Worm (Caenorhabditis elegans) whole organism, L3 larva: ENCODE results near the gene C29F5.1.

Experiments used
- R02D3.7 ChIP-seq: fragments of 150-350 bp; optimal IDR thresholded peaks from 2 replicates; lab custom pipeline; 2014; ENCODE audit warnings: missing biosample characterization, missing genetic modification characterization
- aly-2 ChIP-seq: fragments of 150-350 bp; optimal IDR thresholded peaks from 2 replicates; lab custom pipeline; 2014; ENCODE audit warnings: missing biosample characterization, missing genetic modification characterization
- ama-1 ChIP-seq: fragments of 150-350 bp; optimal IDR thresholded peaks from 2 replicates; lab custom pipeline; 2018
- ceh-16 ChIP-seq: sonication (generic microtip); optimal IDR thresholded peaks from 2 replicates; lab custom pipeline; 2017; ENCODE audit warnings: missing biosample characterization, missing genetic modification characterization
- ceh-28 ChIP-seq: fragments of 150-350 bp; optimal IDR thresholded peaks from 2 replicates; lab custom pipeline; 2014; ENCODE audit warnings: missing biosample characterization, missing genetic modification reagents, missing genetic modification characterization
- ceh-82 ChIP-seq: fragments of 150-350 bp; optimal IDR thresholded peaks from 2 replicates; lab custom pipeline; 2014; ENCODE audit warnings: missing biosample characterization, missing genetic modification characterization
- ceh-9 ChIP-seq: sonication (generic microtip); optimal IDR thresholded peaks from 2 replicates; lab custom pipeline; 2018; ENCODE audit warnings: missing biosample characterization, missing genetic modification characterization
- daf-12 ChIP-seq: fragments of 150-350 bp; optimal IDR thresholded peaks from 2 replicates; lab custom pipeline; 2014; ENCODE audit warnings: missing biosample characterization, missing genetic modification reagents, missing genetic modification characterization
- egl-27 ChIP-seq: sonication (generic microtip); optimal IDR thresholded peaks from 4 replicates; lab custom pipeline; 2017; ENCODE audit warnings: missing biosample characterization, missing genetic modification reagents, missing genetic modification characterization
- egl-5 ChIP-seq: fragments of 150-350 bp; optimal IDR thresholded peaks from 2 replicates; lab custom pipeline; 2017; ENCODE audit warnings: missing biosample characterization, missing genetic modification reagents, missing genetic modification characterization, inconsistent platforms
- elt-1 ChIP-seq: fragments of 150-350 bp; optimal IDR thresholded peaks from 2 replicates; lab custom pipeline; 2014; ENCODE audit warnings: missing biosample characterization, missing genetic modification characterization
- elt-2 ChIP-seq: sonication (generic microtip); optimal IDR thresholded peaks from 2 replicates; lab custom pipeline; 2016; ENCODE audit warnings: missing genetic modification reagents, mild to moderate bottlenecking, missing genetic modification characterization, missing compliant biosample characterization
- elt-3 ChIP-seq, 3 experiments: fragments of 150-350 bp in 1 of 3; sonication (generic microtip) in 2 of 3; optimal IDR thresholded peaks; 2 replicates in 2 of 3; 4 replicates in 1 of 3; lab custom pipeline; 2014 to 2017; ENCODE audit warnings: missing biosample characterization in 3 of 3, missing genetic modification characterization in 3 of 3
- fkh-10 ChIP-seq: sonication (generic microtip); optimal IDR thresholded peaks from 2 replicates; lab custom pipeline; 2017; ENCODE audit warnings: missing biosample characterization, missing genetic modification reagents, missing genetic modification characterization
- fos-1 ChIP-seq: fragments of 150-350 bp; optimal IDR thresholded peaks from 2 replicates; lab custom pipeline; 2014; ENCODE audit warnings: missing biosample characterization, missing genetic modification characterization
- hmg-11 ChIP-seq: sonication (generic microtip); optimal IDR thresholded peaks from 2 replicates; lab custom pipeline; 2016; ENCODE audit warnings: missing genetic modification characterization, missing compliant biosample characterization
- jun-1 ChIP-seq: fragments of 150-350 bp; optimal IDR thresholded peaks from 2 replicates; lab custom pipeline; 2014; ENCODE audit warnings: missing biosample characterization, missing genetic modification reagents, missing genetic modification characterization
- lin-15B ChIP-seq: fragments of 150-350 bp; optimal IDR thresholded peaks from 2 replicates; lab custom pipeline; 2014; ENCODE audit warnings: missing biosample characterization, missing genetic modification characterization
- lin-39 ChIP-seq: fragments of 150-350 bp; optimal IDR thresholded peaks from 2 replicates; lab custom pipeline; 2018; ENCODE audit warnings: missing biosample characterization, missing genetic modification reagents, missing genetic modification characterization
- lsy-12 ChIP-seq: sonication (generic microtip); optimal IDR thresholded peaks from 2 replicates; lab custom pipeline; 2016; ENCODE audit warnings: mild to moderate bottlenecking, missing genetic modification characterization, missing compliant biosample characterization
- mml-1 ChIP-seq: fragments of 150-350 bp; sonication (generic microtip); optimal IDR thresholded peaks from 3 replicates; lab custom pipeline; 2014; ENCODE audit warnings: missing biosample characterization, missing genetic modification characterization
- nfya-1 ChIP-seq: sonication (generic microtip); optimal IDR thresholded peaks from 2 replicates; lab custom pipeline; 2017; ENCODE audit warnings: missing genetic modification characterization, mild to moderate bottlenecking, missing compliant biosample characterization, antibody characterized with exemption, moderate library complexity; ENCODE audit not compliant: insufficient read depth
- nhr-12 ChIP-seq: fragments of 150-350 bp; optimal IDR thresholded peaks from 2 replicates; lab custom pipeline; 2014; ENCODE audit warnings: missing biosample characterization, missing genetic modification characterization
- nhr-23 ChIP-seq: fragments of 150-350 bp; optimal IDR thresholded peaks from 2 replicates; lab custom pipeline; 2014; ENCODE audit warnings: missing biosample characterization, missing genetic modification reagents, missing genetic modification characterization
- nhr-25 ChIP-seq: sonication (generic microtip); optimal IDR thresholded peaks from 2 replicates; lab custom pipeline; 2017; ENCODE audit warnings: missing biosample characterization, missing genetic modification characterization
- nhr-28 ChIP-seq: fragments of 150-350 bp; optimal IDR thresholded peaks from 2 replicates; lab custom pipeline; 2014; ENCODE audit warnings: missing biosample characterization, missing genetic modification characterization
- nhr-43 ChIP-seq: sonication (generic microtip); optimal IDR thresholded peaks from 2 replicates; lab custom pipeline; 2016; ENCODE audit warnings: mild to moderate bottlenecking, missing genetic modification characterization, missing compliant biosample characterization; ENCODE audit not compliant: poor library complexity, severe bottlenecking
- nhr-76 ChIP-seq: fragments of 150-350 bp; sonication (generic microtip); optimal IDR thresholded peaks from 5 replicates; lab custom pipeline; 2014; ENCODE audit warnings: missing biosample characterization, missing genetic modification characterization
- nhr-77 ChIP-seq: fragments of 150-350 bp; optimal IDR thresholded peaks from 2 replicates; lab custom pipeline; 2014; ENCODE audit warnings: missing biosample characterization, missing genetic modification characterization
- pha-4 ChIP-seq: fragments of 150-350 bp; optimal IDR thresholded peaks from 2 replicates; lab custom pipeline; 2014; ENCODE audit warnings: missing biosample characterization, missing genetic modification reagents, missing genetic modification characterization
- pqm-1 ChIP-seq: fragments of 150-350 bp; optimal IDR thresholded peaks from 2 replicates; lab custom pipeline; 2017; ENCODE audit warnings: missing biosample characterization, missing genetic modification characterization, inconsistent platforms
- skn-1 ChIP-seq: fragments of 150-350 bp; optimal IDR thresholded peaks from 2 replicates; lab custom pipeline; 2014; ENCODE audit warnings: missing biosample characterization, missing genetic modification characterization
- snpc-4 ChIP-seq: fragments of 150-350 bp; optimal IDR thresholded peaks from 2 replicates; lab custom pipeline; 2014; ENCODE audit warnings: missing biosample characterization, missing genetic modification characterization
- tbx-2 ChIP-seq: sonication (generic microtip); optimal IDR thresholded peaks from 2 replicates; lab custom pipeline; 2016; ENCODE audit warnings: mild to moderate bottlenecking, missing genetic modification characterization, missing compliant biosample characterization
- unc-62 ChIP-seq: fragments of 150-350 bp; sonication (generic microtip); optimal IDR thresholded peaks from 4 replicates; lab custom pipeline; 2014; ENCODE audit warnings: missing biosample characterization, missing genetic modification reagents, missing genetic modification characterization
- ztf-11 ChIP-seq: fragments of 150-350 bp; optimal IDR thresholded peaks from 2 replicates; lab custom pipeline; 2014; ENCODE audit warnings: missing biosample characterization, missing genetic modification characterization
- ztf-4 ChIP-seq: fragments of 150-350 bp; optimal IDR thresholded peaks from 2 replicates; lab custom pipeline; 2014; ENCODE audit warnings: missing biosample characterization, missing genetic modification characterization

C29F5.1 gene

ce11 chrII:6263685-6264084 lies 39.6 kb upstream of the C29F5.1 start, which contains the start of gene F13H8.3:
TSS of gene F13H8.3 (plus strand) at chrII:6263985.
- no peak for TF ChIP-seq nhr-76 (tag; lab: Kevin White, UChicago)
- TF ChIP-seq nhr-23: no peak
- no peak for TF ChIP-seq egl-5
- TF ChIP-seq nhr-43: no peak
- no peak for TF ChIP-seq elt-3 (tag; optimal IDR thresholded peaks at IDR 0.05; lab: Kevin White, UChicago)
- TF ChIP-seq jun-1: no peak
- no peak for TF ChIP-seq mml-1 (tag; lab: Kevin White, UChicago)
- TF ChIP-seq nhr-25: no peak
- TF ChIP-seq, all 47 proteins: peak for 0

- no peak for TF ChIP-seq unc-62 (GFP tag; lab: Kevin White, UChicago)
- no peak for TF ChIP-seq fkh-10 (GFP tag; lab: Kevin White, UChicago)
- no peak for TF ChIP-seq R02D3.7 (tag; lab: Kevin White, UChicago)
- no peak for TF ChIP-seq nhr-12 (tag; lab: Kevin White, UChicago)
- TF ChIP-seq, all 47 proteins: peak for 0
Measured at ce11 chrII:6267983-6268382, 35.3 kb upstream of the C29F5.1 start, which contains the start of gene F13H8.8. TSS of gene F13H8.8 (minus strand) at chrII:6268083.

- TF ChIP-seq jun-1: peak; percentile 40
- TF ChIP-seq elt-2: peak; percentile 51
- peak; percentile 59 for TF ChIP-seq hmg-11 (tag; lab: Kevin White, UChicago)
- TF ChIP-seq nhr-23: peak; percentile 80
- TF ChIP-seq nhr-43: peak; percentile 71
- peak; percentile 39 for TF ChIP-seq lin-39 (tag; lab: Kevin White, UChicago)
- TF ChIP-seq fos-1 (tag; lab: Kevin White, UChicago): no peak
- TF ChIP-seq pha-4: peak; percentile 85
- peak; percentile 69 for TF ChIP-seq ceh-28 (tag; lab: Kevin White, UChicago)
- TF ChIP-seq snpc-4 (tag; lab: Kevin White, UChicago): peak; percentile 29
- TF ChIP-seq R02D3.7 (tag; lab: Kevin White, UChicago): peak; percentile 55
- no peak for TF ChIP-seq aly-2 (tag; lab: Kevin White, UChicago)
- no peak for TF ChIP-seq elt-1 (tag; lab: Kevin White, UChicago)
- TF ChIP-seq nfya-1 (tag; lab: Kevin White, UChicago): peak; percentile 85
- no peak for TF ChIP-seq egl-27 (tag; lab: Kevin White, UChicago)
- TF ChIP-seq lin-15B (tag; lab: Kevin White, UChicago): peak; percentile 72
- no peak for TF ChIP-seq nhr-12 (tag; lab: Kevin White, UChicago)
- TF ChIP-seq fkh-10 (GFP tag; lab: Kevin White, UChicago): no peak
- TF ChIP-seq nhr-25: peak; percentile 63
- TF ChIP-seq unc-62 (GFP tag; lab: Kevin White, UChicago): no peak
- TF ChIP-seq tbx-2 (tag; lab: Kevin White, UChicago): peak; percentile 63
- peak; percentile 54 for TF ChIP-seq lsy-12 (tag; lab: Kevin White, UChicago)
- TF ChIP-seq egl-5: peak; percentile 59
- TF ChIP-seq, all 47 proteins: peak for 16
Measured at ce11 chrII:6269805-6270414, 33.4 kb upstream of the C29F5.1 start, which contains the start of gene F13H8.2. TSS of gene F13H8.2 (plus strand) at chrII:6270364.

ce11 chrII:6273916-6274315 lies 29.4 kb upstream of the C29F5.1 start, which contains the start of gene bpl-1:
TSS of gene bpl-1 (plus strand) at chrII:6274216.
- no peak for TF ChIP-seq ama-1 (lab: Kevin White, UChicago)
- no peak for TF ChIP-seq pqm-1
- TF ChIP-seq R02D3.7 (tag; lab: Kevin White, UChicago): no peak
- TF ChIP-seq elt-1 (tag; lab: Kevin White, UChicago): no peak
- TF ChIP-seq jun-1: no peak
- no peak for TF ChIP-seq pha-4
- TF ChIP-seq unc-62 (GFP tag; lab: Kevin White, UChicago): no peak
- TF ChIP-seq egl-5: no peak
- no peak for TF ChIP-seq elt-2
- peak; percentile 38 for TF ChIP-seq nfya-1 (tag; lab: Kevin White, UChicago)
- no peak for TF ChIP-seq fos-1 (tag; lab: Kevin White, UChicago)
- TF ChIP-seq lin-39 (tag; lab: Kevin White, UChicago): peak; percentile 37
- TF ChIP-seq ztf-4 (tag; lab: Kevin White, UChicago): no peak
- no peak for TF ChIP-seq ceh-82 (tag; lab: Kevin White, UChicago)

DNA sequence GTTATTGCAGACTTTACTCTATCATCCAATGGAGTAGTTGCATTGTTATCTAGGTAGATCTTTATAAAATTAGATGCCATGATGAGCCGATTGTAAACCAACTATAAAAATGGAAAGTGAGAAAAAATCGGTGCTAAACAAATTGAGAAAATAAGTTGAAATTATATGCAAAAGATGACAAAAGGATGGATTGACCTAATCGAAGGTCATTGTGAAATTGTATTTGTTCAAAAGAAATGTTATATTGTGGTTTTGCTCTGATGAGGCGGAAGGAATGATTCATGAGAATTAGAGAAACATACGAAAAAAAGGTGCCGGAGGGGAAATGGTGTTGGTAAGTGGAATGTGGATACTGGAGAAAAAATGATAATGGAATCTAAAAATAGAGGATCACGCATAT lies 22.3 kb upstream of the C29F5.1 start, which contains the start of gene scly-1:
TSS of gene scly-1 (minus strand) at position 101 of the 400 bp plus-strand sequence.
- TF ChIP-seq ztf-4 (tag; lab: Kevin White, UChicago) (no peak), skn-1 (tag; lab: Kevin White, UChicago) (no peak), nhr-28 (tag; lab: Kevin White, UChicago) (no peak), nhr-77 (tag; lab: Kevin White, UChicago) (no peak), pha-4 (no peak), mml-1 (tag; lab: Kevin White, UChicago) (no peak), snpc-4 (tag; lab: Kevin White, UChicago) (no peak), ceh-16 (no peak), ztf-11 (no peak), egl-27 (tag; lab: Kevin White, UChicago) (no peak), daf-12 (tag; lab: Kevin White, UChicago) (no peak), nhr-23 (no peak), fos-1 (tag; lab: Kevin White, UChicago) (no peak), ceh-28 (tag; lab: Kevin White, UChicago) (no peak), nhr-25 (no peak), ceh-9 (no peak)
